Fruit fly (Drosophila melanogaster): Measurements from ENCODE around the gene CG16711.

Gene CG16711

dm6 chr3L:9718929-9719328 is 14.8 kb downstream of the CG16711 start, which contains the start of the genes CG18178 and CG14174 (continued):
- no peak for TF ChIP-seq vnd (GFP tag; IDR thresholded peaks at IDR 0.05; ENCODE audit: partially characterized antibody)
- TF ChIP-seq eyg (GFP tag; optimal IDR thresholded peaks at IDR 0.05): no peak
- TF ChIP-seq abd-A (tag; optimal IDR thresholded peaks at IDR 0.05): no peak
- no peak for TF ChIP-seq gro (GFP tag; optimal IDR thresholded peaks at IDR 0.05)
- TF ChIP-seq Doc3 (GFP tag; IDR thresholded peaks at IDR 0.05; ENCODE audit: partially characterized antibody): no peak
- no peak for TF ChIP-seq gt (GFP tag; IDR thresholded peaks at IDR 0.05)
- no peak for TF ChIP-seq jumu (GFP tag; optimal IDR thresholded peaks at IDR 0.05)
- no peak for TF ChIP-seq lov (optimal IDR thresholded peaks at IDR 0.05)
- no peak for TF ChIP-seq lov (GFP tag; IDR thresholded peaks at IDR 0.05)
- peak; percentile 22; the same call in 1 of the 2 replicates for TF ChIP-seq hbn (GFP tag; IDR thresholded peaks at IDR 0.05; ENCODE audit: partially characterized antibody)
- TF ChIP-seq CG10543 (GFP tag; optimal IDR thresholded peaks at IDR 0.05): peak; percentile 69
- TF ChIP-seq CG1792 (GFP tag; optimal IDR thresholded peaks at IDR 0.05): no peak
- peak; percentile 38 for TF ChIP-seq Usf (GFP tag; optimal IDR thresholded peaks at IDR 0.05)
- no peak for TF ChIP-seq sens-2 (GFP tag; IDR thresholded peaks at IDR 0.05)
- peak; percentile 43 for TF ChIP-seq CG18619 (GFP tag; optimal IDR thresholded peaks at IDR 0.05)
- TF ChIP-seq ken (GFP tag; IDR thresholded peaks at IDR 0.05): peak; percentile 60; the same call in 2 of the 3 replicates
- peak; percentile 72 for TF ChIP-seq tin (GFP tag; optimal IDR thresholded peaks at IDR 0.05)
- peak; percentile 28 for TF ChIP-seq CG2202 (tag; optimal IDR thresholded peaks at IDR 0.05)
- peak; percentile 48 for TF ChIP-seq CG9437 (GFP tag; optimal IDR thresholded peaks at IDR 0.05)
- TF ChIP-seq Deaf1 (tag; optimal IDR thresholded peaks at IDR 0.05): no peak
- TF ChIP-seq sna (GFP tag; IDR thresholded peaks at IDR 0.05; ENCODE audit: partially characterized antibody): 0 out of 2 replicates have a peak, but pooled peaks have one; percentile 22
- TF ChIP-seq gfzf (GFP tag; optimal IDR thresholded peaks at IDR 0.05): peak; percentile 58
- peak; percentile 5 for TF ChIP-seq Sin3A (optimal IDR thresholded peaks at IDR 0.05)
- no peak for TF ChIP-seq pros (GFP tag; optimal IDR thresholded peaks at IDR 0.05)
- no peak for TF ChIP-seq amos (GFP tag; IDR thresholded peaks at IDR 0.05; ENCODE audit: partially characterized antibody)
- TF ChIP-seq CG2116 (GFP tag; optimal IDR thresholded peaks at IDR 0.05): peak; percentile 55
- peak; percentile 63; the same call in 1 of the 2 replicates for TF ChIP-seq CG14014 (GFP tag; IDR thresholded peaks at IDR 0.05)
- TF ChIP-seq wdn (GFP tag; IDR thresholded peaks at IDR 0.05): no peak
- TF ChIP-seq Atf3 (GFP tag; optimal IDR thresholded peaks at IDR 0.05): no peak
- TF ChIP-seq ap (GFP tag; IDR thresholded peaks at IDR 0.05): no peak
- peak; percentile 50; the same call in 1 of the 2 replicates for TF ChIP-seq Taf1 (GFP tag; IDR thresholded peaks at IDR 0.05)
- TF ChIP-seq sima (GFP tag; optimal IDR thresholded peaks at IDR 0.05): no peak
- TF ChIP-seq CG17385 (GFP tag; optimal IDR thresholded peaks at IDR 0.05): peak; percentile 66
- TF ChIP-seq pho (GFP tag; optimal IDR thresholded peaks at IDR 0.05): no peak
- TF ChIP-seq ara (GFP tag; IDR thresholded peaks at IDR 0.05): peak; percentile 48; the same call in 1 of the 2 replicates
- TF ChIP-seq Hmx (GFP tag; optimal IDR thresholded peaks at IDR 0.05): no peak
- 0 out of 2 replicates have a peak, but pooled peaks have one; percentile 18 for TF ChIP-seq Nf-YA (GFP tag; IDR thresholded peaks at IDR 0.05)
- TF ChIP-seq Poxn (GFP tag; IDR thresholded peaks at IDR 0.05): no peak
- TF ChIP-seq tna (GFP tag; IDR thresholded peaks at IDR 0.05; ENCODE audit: partially characterized antibody): no peak
- TF ChIP-seq tup (GFP tag; optimal IDR thresholded peaks at IDR 0.05): no peak
- peak; percentile 67 for TF ChIP-seq CG2120 (GFP tag; optimal IDR thresholded peaks at IDR 0.05)
- no peak for TF ChIP-seq Mrtf (GFP tag; IDR thresholded peaks at IDR 0.05)
- TF ChIP-seq croc (GFP tag; conservative IDR thresholded peaks at IDR 0.05): peak; percentile 59; the same call in 2 of the 3 replicates
- TF ChIP-seq CG16863 (GFP tag; optimal IDR thresholded peaks at IDR 0.05): no peak
- TF ChIP-seq fd96Cb (tag; optimal IDR thresholded peaks at IDR 0.05): peak; percentile 63
- TF ChIP-seq H15 (GFP tag; IDR thresholded peaks at IDR 0.05): peak; percentile 29; the same call in 1 of the 3 replicates
- peak; percentile 13 for TF ChIP-seq Lhr (GFP tag; optimal IDR thresholded peaks at IDR 0.05)
- no peak for TF ChIP-seq crp (GFP tag; optimal IDR thresholded peaks at IDR 0.05)
- TF ChIP-seq Spps (tag; optimal IDR thresholded peaks at IDR 0.05): peak; percentile 37
- peak; percentile 85 for TF ChIP-seq Rfx (GFP tag; IDR thresholded peaks at IDR 0.05)
- no peak for TF ChIP-seq CG17612 (GFP tag; IDR thresholded peaks at IDR 0.05)

Data from whole organism, embryonic.